Fruit fly (Drosophila melanogaster) whole organism, wandering third instar larva: Measurements from ENCODE around the gene Zcchc7.

Experiments used
- CG32264 ChIP-seq: fragments of 200-800 bp; sonication (Bioruptor generic); optimal IDR thresholded peaks from 2 replicates; lab custom pipeline; 2016; ENCODE audit warnings: missing biosample characterization, missing genetic modification characterization
- CrebA ChIP-seq: fragments of 200-800 bp; sonication (Bioruptor generic); optimal IDR thresholded peaks from 2 replicates; lab custom pipeline; 2016; ENCODE audit warnings: missing biosample characterization, mild to moderate bottlenecking, missing genetic modification characterization, borderline replicate concordance
- Dfd ChIP-seq: fragments of >200 bp; optimal IDR thresholded peaks from 2 replicates; lab custom pipeline; 2017; ENCODE audit warnings: missing biosample characterization, missing genetic modification characterization
- Mio ChIP-seq: sonication (Bioruptor generic); optimal IDR thresholded peaks from 2 replicates; lab custom pipeline; 2016; ENCODE audit warnings: missing biosample characterization, missing genetic modification characterization
- Myc ChIP-seq: fragments of >200 bp; optimal IDR thresholded peaks from 2 replicates; lab custom pipeline; 2017
- Sp1 ChIP-seq: fragments of 200-800 bp; sonication (Bioruptor generic); optimal IDR thresholded peaks from 3 replicates; lab custom pipeline; 2019; ENCODE audit warnings: missing biosample characterization, mild to moderate bottlenecking, missing genetic modification characterization, moderate library complexity
- dsf ChIP-seq: sonication (Bioruptor generic); optimal IDR thresholded peaks from 2 replicates; lab custom pipeline; 2016; ENCODE audit warnings: missing biosample characterization, missing genetic modification characterization, borderline replicate concordance
- h ChIP-seq: fragments of 200-800 bp; sonication (Bioruptor generic); optimal IDR thresholded peaks from 3 replicates; lab custom pipeline; 2016; ENCODE audit warnings: missing biosample characterization, mild to moderate bottlenecking, missing genetic modification characterization
- pan ChIP-seq: fragments of >200 bp; optimal IDR thresholded peaks from 2 replicates; lab custom pipeline; 2017
- psq ChIP-seq: fragments of 200-800 bp; sonication (Bioruptor generic); optimal IDR thresholded peaks from 3 replicates; lab custom pipeline; 2017; ENCODE audit warnings: missing biosample characterization, mild to moderate bottlenecking, missing genetic modification characterization, moderate library complexity
- sage ChIP-seq: fragments of 200-800 bp; sonication (Bioruptor generic); optimal IDR thresholded peaks from 2 replicates; lab custom pipeline; 2016; ENCODE audit warnings: missing biosample characterization, mild to moderate bottlenecking, missing genetic modification characterization

dm6 chr3L:16875484-16875883, 30.3 kb downstream of the Zcchc7 start:
- TF ChIP-seq psq (GFP tag; lab: Kevin White, UChicago), result no peak
- TF ChIP-seq Myc (lab: Kevin White, UChicago), result peak; percentile 81
- TF ChIP-seq CrebA, result no peak
- TF ChIP-seq Dfd (GFP tag; lab: Kevin White, UChicago), result no peak
- TF ChIP-seq h, result no peak
- TF ChIP-seq pan (lab: Kevin White, UChicago), result no peak
- TF ChIP-seq Mio, result no peak
- no peak for TF ChIP-seq Sp1 (GFP tag; lab: Kevin White, UChicago)
- TF ChIP-seq CG32264 (GFP tag; lab: Kevin White, UChicago), result no peak
- TF ChIP-seq dsf (GFP tag; lab: Kevin White, UChicago), result no peak
- no peak for TF ChIP-seq sage (GFP tag; lab: Kevin White, UChicago)
